Fruit fly (Drosophila melanogaster) whole organism, adult: ENCODE measurements around the gene S-Lap4.

ENCODE experiments used
- CG11617 ChIP-seq: fragments of 200-800 bp; sonication (Bioruptor generic); optimal IDR thresholded peaks from 2 replicates; lab custom pipeline; 2017; ENCODE audit warnings: mild to moderate bottlenecking, missing biosample characterization, missing genetic modification reagents, missing genetic modification characterization
- CG12768 ChIP-seq: fragments of 200-800 bp; sonication (Bioruptor generic); optimal IDR thresholded peaks from 2 replicates; lab custom pipeline; 2017; ENCODE audit warnings: missing biosample characterization, missing genetic modification characterization, mild to moderate bottlenecking, moderate library complexity, missing genetic modification reagents
- CG14711 ChIP-seq: fragments of 200-800 bp; sonication (Bioruptor generic); optimal IDR thresholded peaks from 2 replicates; lab custom pipeline; 2018; ENCODE audit warnings: missing biosample characterization, mild to moderate bottlenecking, missing genetic modification characterization, moderate library complexity
- CG1620 ChIP-seq: fragments of 200-800 bp; sonication (Bioruptor generic); optimal IDR thresholded peaks from 2 replicates; lab custom pipeline; 2016; ENCODE audit warnings: missing biosample characterization, missing genetic modification characterization
- CG33017 ChIP-seq: fragments of 200-800 bp; sonication (Bioruptor generic); optimal IDR thresholded peaks from 2 replicates; lab custom pipeline; 2018; ENCODE audit warnings: missing biosample characterization, mild to moderate bottlenecking, missing genetic modification characterization, moderate library complexity
- CG5204 ChIP-seq: fragments of 200-800 bp; sonication (Bioruptor generic); optimal IDR thresholded peaks from 2 replicates; lab custom pipeline; 2016; ENCODE audit warnings: missing biosample characterization, missing genetic modification characterization
- CG7045 ChIP-seq: fragments of 200-800 bp; sonication (Bioruptor generic); optimal IDR thresholded peaks from 2 replicates; lab custom pipeline; 2017; ENCODE audit warnings: missing biosample characterization, mild to moderate bottlenecking, missing genetic modification characterization
- CG7101 ChIP-seq: fragments of 200-800 bp; sonication (Bioruptor generic); optimal IDR thresholded peaks from 2 replicates; lab custom pipeline; 2018; ENCODE audit warnings: missing biosample characterization, mild to moderate bottlenecking, missing genetic modification characterization, moderate library complexity
- Clk ChIP-seq: fragments of 200-800 bp; sonication (Bioruptor generic); optimal IDR thresholded peaks from 2 replicates; lab custom pipeline; 2017; ENCODE audit warnings: missing biosample characterization, missing genetic modification characterization
- Crg-1 ChIP-seq: fragments of 200-800 bp; sonication (Bioruptor generic); optimal IDR thresholded peaks from 2 replicates; lab custom pipeline; 2016; ENCODE audit warnings: missing biosample characterization, missing genetic modification characterization
- Hr96 ChIP-seq: fragments of 200-800 bp; sonication (Bioruptor generic); optimal IDR thresholded peaks from 2 replicates; lab custom pipeline; 2016; ENCODE audit warnings: missing biosample characterization, missing genetic modification characterization
- Mnt ChIP-seq: fragments of 200-800 bp; sonication (Bioruptor generic); optimal IDR thresholded peaks from 2 replicates; lab custom pipeline; 2016; ENCODE audit warnings: missing biosample characterization, mild to moderate bottlenecking, missing genetic modification characterization
- bab1 ChIP-seq: fragments of 200-800 bp; sonication (Bioruptor generic); optimal IDR thresholded peaks from 3 replicates; lab custom pipeline; 2019; ENCODE audit warnings: missing biosample characterization, mild to moderate bottlenecking, missing genetic modification characterization, moderate library complexity
- cic ChIP-seq: fragments of 200-800 bp; sonication (Bioruptor generic); optimal IDR thresholded peaks from 2 replicates; lab custom pipeline; 2017; ENCODE audit warnings: missing biosample characterization, mild to moderate bottlenecking, missing genetic modification characterization, moderate library complexity
- cnc ChIP-seq, 2 experiments: fragments of >200 bp; optimal IDR thresholded peaks; 2 replicates each; lab custom pipeline; 2017
- kay ChIP-seq: fragments of 200-800 bp; sonication (Bioruptor generic); peaks from one replicate; lab custom pipeline; 2016; ENCODE audit warnings: missing biosample characterization, missing genetic modification characterization, borderline replicate concordance
- ovo ChIP-seq: fragments of 200-800 bp; sonication (Bioruptor generic); optimal IDR thresholded peaks from 2 replicates; lab custom pipeline; 2016; ENCODE audit warnings: missing biosample characterization, missing genetic modification characterization
- pad ChIP-seq: fragments of 200-800 bp; sonication (Bioruptor generic); optimal IDR thresholded peaks from 3 replicates; lab custom pipeline; 2017; ENCODE audit warnings: missing biosample characterization, missing genetic modification characterization, mild to moderate bottlenecking, moderate library complexity, missing genetic modification reagents
- tj ChIP-seq: fragments of 200-800 bp; sonication (Bioruptor generic); optimal IDR thresholded peaks from 3 replicates; lab custom pipeline; 2017; ENCODE audit warnings: missing biosample characterization, mild to moderate bottlenecking, missing genetic modification characterization, moderate library complexity
- toe ChIP-seq: fragments of 200-800 bp; sonication (Bioruptor generic); optimal IDR thresholded peaks from 2 replicates; lab custom pipeline; 2016; ENCODE audit warnings: missing biosample characterization, missing genetic modification characterization

S-Lap4 gene

dm6 chr3L:10464887-10465286 is 25.8 kb upstream of the S-Lap4 start, which contains the start of gene S-Lap3:
TSS of gene S-Lap3 (plus strand) at chr3L:10465187.
- TF ChIP-seq pad (GFP tag; lab: Kevin White, UChicago): no peak
- no peak for TF ChIP-seq Mnt
- TF ChIP-seq CG7101: no peak
- TF ChIP-seq kay (GFP tag; lab: Kevin White, UChicago): no peak
- TF ChIP-seq tj (GFP tag; lab: Kevin White, UChicago): no peak

- no peak for TF ChIP-seq CG7101
- no peak for TF ChIP-seq bab1 (GFP tag; lab: Kevin White, UChicago)
- TF ChIP-seq CG11617 (GFP tag; lab: Kevin White, UChicago): no peak
- no peak for TF ChIP-seq Hr96 (GFP tag; lab: Kevin White, UChicago)
- no peak for TF ChIP-seq cic (GFP tag; lab: Kevin White, UChicago)
- TF ChIP-seq cnc (optimal IDR thresholded peaks at IDR 0.05; lab: Kevin White, UChicago): no peak
- no peak for TF ChIP-seq kay (GFP tag; lab: Kevin White, UChicago)
- TF ChIP-seq Mnt: no peak
- no peak for TF ChIP-seq CG12768 (GFP tag; lab: Kevin White, UChicago)
- TF ChIP-seq pad (GFP tag; lab: Kevin White, UChicago): no peak
- no peak for TF ChIP-seq Crg-1 (GFP tag; lab: Kevin White, UChicago)
- TF ChIP-seq tj (GFP tag; lab: Kevin White, UChicago): no peak
- no peak for TF ChIP-seq CG7045 (GFP tag; lab: Kevin White, UChicago)
- TF ChIP-seq CG1620 (GFP tag; lab: Kevin White, UChicago): no peak
- no peak for TF ChIP-seq CG14711 (tag; lab: Kevin White, UChicago)
These were observed 12.4 kb upstream of the S-Lap4 start, which contains the start of gene CG46430 for dm6 chr3L:10478214-10478613. TSS of gene CG46430 (plus strand) at chr3L:10478514.

dm6 chr3L:10481112-10481511 is 9.5 kb upstream of the S-Lap4 start, which contains the start of gene Rbfox1:
TSS of gene Rbfox1 (plus strand) at chr3L:10481412.
- no peak for TF ChIP-seq cic (GFP tag; lab: Kevin White, UChicago)
- TF ChIP-seq Hr96 (GFP tag; lab: Kevin White, UChicago): no peak
- TF ChIP-seq Crg-1 (GFP tag; lab: Kevin White, UChicago): no peak
- no peak for TF ChIP-seq tj (GFP tag; lab: Kevin White, UChicago)
- TF ChIP-seq cnc (optimal IDR thresholded peaks at IDR 0.05; lab: Kevin White, UChicago): no peak
- no peak for TF ChIP-seq CG7101
- TF ChIP-seq CG11617 (GFP tag; lab: Kevin White, UChicago): no peak
- TF ChIP-seq kay (GFP tag; lab: Kevin White, UChicago): no peak
- TF ChIP-seq CG12768 (GFP tag; lab: Kevin White, UChicago): no peak
- no peak for TF ChIP-seq Clk (GFP tag; lab: Kevin White, UChicago)
- TF ChIP-seq CG33017 (tag; lab: Kevin White, UChicago): no peak
- no peak for TF ChIP-seq ovo
- no peak for TF ChIP-seq Mnt
- TF ChIP-seq pad (GFP tag; lab: Kevin White, UChicago): no peak

- TF ChIP-seq Clk (GFP tag; lab: Kevin White, UChicago): no peak
- TF ChIP-seq ovo: no peak
- TF ChIP-seq kay (GFP tag; lab: Kevin White, UChicago): no peak
- no peak for TF ChIP-seq Mnt
- no peak for TF ChIP-seq CG1620 (GFP tag; lab: Kevin White, UChicago)
- TF ChIP-seq CG14711 (tag; lab: Kevin White, UChicago): no peak
- TF ChIP-seq pad (GFP tag; lab: Kevin White, UChicago): no peak
- no peak for TF ChIP-seq toe (GFP tag; lab: Kevin White, UChicago)
- no peak for TF ChIP-seq cnc (optimal IDR thresholded peaks at IDR 0.05; lab: Kevin White, UChicago)
- no peak for TF ChIP-seq cic (GFP tag; lab: Kevin White, UChicago)
- no peak for TF ChIP-seq Crg-1 (GFP tag; lab: Kevin White, UChicago)
- no peak for TF ChIP-seq CG33017 (tag; lab: Kevin White, UChicago)
- no peak for TF ChIP-seq CG7045 (GFP tag; lab: Kevin White, UChicago)
- TF ChIP-seq tj (GFP tag; lab: Kevin White, UChicago): no peak
These were observed 8.2 kb upstream of the S-Lap4 start for dm6 chr3L:10482477-10482876.

- TF ChIP-seq CG5204 (GFP tag; lab: Kevin White, UChicago) (no peak), Mnt (no peak), pad (GFP tag; lab: Kevin White, UChicago) (no peak), cnc (optimal IDR thresholded peaks at IDR 0.05; lab: Kevin White, UChicago) (no peak), ovo (no peak), bab1 (GFP tag; lab: Kevin White, UChicago) (no peak), CG14711 (tag; lab: Kevin White, UChicago) (no peak), CG7101 (no peak), CG7045 (GFP tag; lab: Kevin White, UChicago) (no peak), Clk (GFP tag; lab: Kevin White, UChicago) (no peak), Hr96 (GFP tag; lab: Kevin White, UChicago) (no peak), CG11617 (GFP tag; lab: Kevin White, UChicago) (no peak), toe (GFP tag; lab: Kevin White, UChicago) (no peak), cic (GFP tag; lab: Kevin White, UChicago) (no peak), CG33017 (tag; lab: Kevin White, UChicago) (no peak), CG12768 (GFP tag; lab: Kevin White, UChicago) (no peak), Crg-1 (GFP tag; lab: Kevin White, UChicago) (no peak), kay (GFP tag; lab: Kevin White, UChicago) (no peak), CG1620 (GFP tag; lab: Kevin White, UChicago) (no peak)
These were observed 5.2 kb upstream of the S-Lap4 start for dm6 chr3L:10485496-10485895.
